Fruit fly (Drosophila melanogaster) whole organism, embryonic: Measurements from ENCODE around the gene Obp99c.

Experiments
- CG10209 ChIP-seq: fragments of 200-800 bp; sonication (Bioruptor generic); optimal IDR thresholded peaks from 3 replicates; lab custom pipeline; 2017; ENCODE audit warnings: missing biosample characterization, mild to moderate bottlenecking, missing genetic modification characterization, missing genetic modification reagents
- CG1024 ChIP-seq: fragments of 200-800 bp; sonication (Bioruptor generic); IDR thresholded peaks from 2 replicates; pipeline ENCODE4 v1.3.6; 2022; ENCODE audit warnings: missing biosample characterization, missing genetic modification characterization
- CG10366 ChIP-seq: fragments of 200-800 bp; sonication (Bioruptor generic); IDR thresholded peaks from 2 replicates; pipeline ENCODE4 v1.3.6; 2022; ENCODE audit warnings: missing biosample characterization, missing genetic modification characterization
- CG10462 ChIP-seq: fragments of 200-800 bp; sonication (Bioruptor generic); optimal IDR thresholded peaks from 2 replicates; lab custom pipeline; 2016; ENCODE audit warnings: missing biosample characterization, missing genetic modification characterization
- CG10543 ChIP-seq: fragments of 200-800 bp; sonication (Bioruptor generic); optimal IDR thresholded peaks from 3 replicates; lab custom pipeline; 2017; ENCODE audit warnings: missing biosample characterization, mild to moderate bottlenecking, missing genetic modification characterization, moderate library complexity
- CG12104 ChIP-seq: fragments of 200-800 bp; sonication (Bioruptor generic); optimal IDR thresholded peaks from 3 replicates; lab custom pipeline; 2016; ENCODE audit warnings: missing biosample characterization, missing genetic modification characterization
- CG12942 ChIP-seq: fragments of 200-800 bp; sonication (Bioruptor generic); optimal IDR thresholded peaks from 3 replicates; lab custom pipeline; 2016; ENCODE audit warnings: missing biosample characterization, missing genetic modification characterization
- CG13894 ChIP-seq: fragments of 200-800 bp; sonication (Bioruptor generic); optimal IDR thresholded peaks from 3 replicates; lab custom pipeline; 2018; ENCODE audit warnings: missing biosample characterization, mild to moderate bottlenecking, missing genetic modification characterization, moderate library complexity
- CG15696 ChIP-seq: fragments of 200-800 bp; sonication (Bioruptor generic); optimal IDR thresholded peaks from 2 replicates; lab custom pipeline; 2019; ENCODE audit warnings: missing biosample characterization, mild to moderate bottlenecking, missing genetic modification characterization, moderate library complexity
- CG17912 ChIP-seq: fragments of 200-800 bp; sonication (Bioruptor generic); optimal IDR thresholded peaks from 2 replicates; lab custom pipeline; 2018; ENCODE audit warnings: missing biosample characterization, mild to moderate bottlenecking, missing genetic modification characterization
- CG1832 ChIP-seq: fragments of 200-800 bp; sonication (Bioruptor generic); optimal IDR thresholded peaks from 2 replicates; lab custom pipeline; 2017; ENCODE audit warnings: missing biosample characterization, mild to moderate bottlenecking, missing genetic modification characterization, inconsistent platforms
- CG2202 ChIP-seq: fragments of 200-800 bp; sonication (Bioruptor generic); optimal IDR thresholded peaks from 2 replicates; lab custom pipeline; 2018; ENCODE audit warnings: missing biosample characterization, mild to moderate bottlenecking, missing genetic modification characterization
- CG33213 ChIP-seq: fragments of 200-800 bp; sonication (Bioruptor generic); optimal IDR thresholded peaks from 3 replicates; lab custom pipeline; 2016; ENCODE audit warnings: missing biosample characterization, missing genetic modification characterization
- CG4282 ChIP-seq: fragments of 200-800 bp; sonication (Bioruptor generic); optimal IDR thresholded peaks from 2 replicates; lab custom pipeline; 2016; ENCODE audit warnings: missing biosample characterization, missing genetic modification characterization
- CG4424 ChIP-seq: fragments of 200-800 bp; sonication (Bioruptor generic); optimal IDR thresholded peaks from 3 replicates; lab custom pipeline; 2016; ENCODE audit warnings: missing biosample characterization, missing genetic modification characterization
- CG4617 ChIP-seq: fragments of 200-800 bp; sonication (Bioruptor generic); optimal IDR thresholded peaks from 3 replicates; lab custom pipeline; 2016; ENCODE audit warnings: missing biosample characterization, missing genetic modification characterization, borderline replicate concordance
- CG5180 ChIP-seq: fragments of 200-800 bp; sonication (Bioruptor generic); optimal IDR thresholded peaks from 3 replicates; lab custom pipeline; 2017; ENCODE audit warnings: missing biosample characterization, missing genetic modification characterization, mild to moderate bottlenecking, moderate library complexity, missing genetic modification reagents
- CG7745 ChIP-seq: fragments of 200-800 bp; sonication (Bioruptor generic); optimal IDR thresholded peaks from 2 replicates; lab custom pipeline; 2018; ENCODE audit warnings: missing biosample characterization, mild to moderate bottlenecking, missing genetic modification characterization, moderate library complexity
- CG8290 ChIP-seq, 3 experiments: fragments of 200-800 bp; sonication (Bioruptor generic); optimal IDR thresholded peaks; 2 replicates each; lab custom pipeline; 2016 to 2019; ENCODE audit warnings: missing biosample characterization in 3 of 3, missing genetic modification characterization in 3 of 3, mild to moderate bottlenecking in 2 of 3, moderate library complexity in 1 of 3
- CG8478 ChIP-seq: fragments of >200 bp; optimal IDR thresholded peaks from 2 replicates; lab custom pipeline; 2018
- CTCF ChIP-seq: fragments of 200-800 bp; sonication (Bioruptor generic); optimal IDR thresholded peaks from 2 replicates; lab custom pipeline; 2017; ENCODE audit warnings: missing biosample characterization, mild to moderate bottlenecking, missing genetic modification characterization, moderate library complexity
- D ChIP-seq, 2 experiments: fragments of 200-800 bp in 1 of 2; fragments of >200 bp in 1 of 2; sonication (Bioruptor generic) in 1 of 2; optimal IDR thresholded peaks; 2 replicates in 1 of 2; 3 replicates in 1 of 2; lab custom pipeline; 2017; ENCODE audit warnings: mild to moderate bottlenecking in 1 of 2, missing biosample characterization in 1 of 2, missing genetic modification characterization in 1 of 2, missing genetic modification reagents in 1 of 2
- E2f1 ChIP-seq: fragments of 200-800 bp; sonication (Bioruptor generic); IDR thresholded peaks from 2 replicates; pipeline ENCODE4 v1.3.6; 2022; ENCODE audit warnings: missing biosample characterization, missing genetic modification characterization
- Gug ChIP-seq: fragments of 200-800 bp; sonication (Bioruptor generic); IDR thresholded peaks from 4 replicates; pipeline ENCODE4 v1.3.6; 2022; ENCODE audit warnings: missing biosample characterization, missing genetic modification characterization
- H15 ChIP-seq: fragments of 200-800 bp; sonication (Bioruptor generic); IDR thresholded peaks from 3 replicates; pipeline ENCODE4 v1.3.6; 2022; ENCODE audit warnings: missing biosample characterization, missing genetic modification characterization
- HLHmδ ChIP-seq: fragments of 200-800 bp; sonication (Bioruptor generic); optimal IDR thresholded peaks from 2 replicates; lab custom pipeline; 2018; ENCODE audit warnings: missing biosample characterization, mild to moderate bottlenecking, missing genetic modification characterization, moderate library complexity
- Hey ChIP-seq: fragments of 200-800 bp; sonication (Bioruptor generic); optimal IDR thresholded peaks from 3 replicates; lab custom pipeline; 2018; ENCODE audit warnings: missing biosample characterization, mild to moderate bottlenecking, missing genetic modification characterization
- Jarid2 ChIP-seq: fragments of 200-800 bp; sonication (Bioruptor generic); optimal IDR thresholded peaks from 3 replicates; lab custom pipeline; 2017; ENCODE audit warnings: mild to moderate bottlenecking, missing biosample characterization, missing genetic modification reagents, missing genetic modification characterization
- Mad ChIP-seq: fragments of 200-800 bp; sonication (Bioruptor generic); optimal IDR thresholded peaks from 2 replicates; lab custom pipeline; 2016; ENCODE audit warnings: missing biosample characterization, missing genetic modification characterization
- Meics ChIP-seq: fragments of 200-800 bp; sonication (Bioruptor generic); optimal IDR thresholded peaks from 2 replicates; lab custom pipeline; 2017; ENCODE audit warnings: missing biosample characterization, mild to moderate bottlenecking, missing genetic modification characterization
- Mes4 ChIP-seq: fragments of 200-800 bp; sonication (Bioruptor generic); optimal IDR thresholded peaks from 2 replicates; lab custom pipeline; 2016; ENCODE audit warnings: missing biosample characterization, missing genetic modification characterization
- Nf-YA ChIP-seq: fragments of 200-800 bp; sonication (Bioruptor generic); IDR thresholded peaks from 2 replicates; pipeline ENCODE4 v1.3.6; 2022; ENCODE audit warnings: missing biosample characterization, missing genetic modification characterization
- Trl ChIP-seq, 3 experiments: fragments of >200 bp in 2 of 3; fragments of 200-800 bp in 1 of 3; sonication (Bioruptor generic) in 1 of 3; optimal IDR thresholded peaks; 2 replicates in 1 of 3; 3 replicates in 2 of 3; lab custom pipeline; 2016 to 2017; ENCODE audit warnings: missing biosample characterization in 1 of 3, missing genetic modification characterization in 1 of 3
- ac ChIP-seq: fragments of 200-800 bp; sonication (Bioruptor generic); optimal IDR thresholded peaks from 3 replicates; lab custom pipeline; 2017; ENCODE audit warnings: missing biosample characterization, mild to moderate bottlenecking, missing genetic modification characterization
- bcd ChIP-seq: fragments of 200-800 bp; sonication (Bioruptor generic); optimal IDR thresholded peaks from 2 replicates; lab custom pipeline; 2017; ENCODE audit warnings: missing biosample characterization, mild to moderate bottlenecking, missing genetic modification characterization
- cato ChIP-seq: fragments of 200-800 bp; sonication (Bioruptor generic); optimal IDR thresholded peaks from 2 replicates; lab custom pipeline; 2016; ENCODE audit warnings: missing biosample characterization, missing genetic modification characterization, borderline replicate concordance
- chn ChIP-seq: fragments of 200-800 bp; sonication (Bioruptor generic); optimal IDR thresholded peaks from 2 replicates; lab custom pipeline; 2016; ENCODE audit warnings: missing biosample characterization, missing genetic modification characterization
- croc ChIP-seq: fragments of 200-800 bp; sonication (Bioruptor generic); conservative IDR thresholded peaks from 3 replicates; pipeline ENCODE4 v1.3.6; 2022; ENCODE audit warnings: missing biosample characterization, missing genetic modification characterization
- disco-r ChIP-seq: fragments of 200-800 bp; sonication (Bioruptor generic); optimal IDR thresholded peaks from 2 replicates; lab custom pipeline; 2016; ENCODE audit warnings: missing biosample characterization, missing genetic modification characterization
- esg ChIP-seq: fragments of 200-800 bp; sonication (Bioruptor generic); conservative IDR thresholded peaks from 2 replicates; pipeline ENCODE4 v1.3.6; 2022; ENCODE audit warnings: missing biosample characterization, missing genetic modification characterization
- fd3F ChIP-seq: fragments of 200-800 bp; sonication (Bioruptor generic); optimal IDR thresholded peaks from 2 replicates; lab custom pipeline; 2018; ENCODE audit warnings: missing biosample characterization, mild to moderate bottlenecking, missing genetic modification characterization, moderate library complexity
- ham ChIP-seq: fragments of 200-800 bp; sonication (Bioruptor generic); IDR thresholded peaks from 2 replicates; pipeline ENCODE4 v1.3.6; 2022; ENCODE audit warnings: missing biosample characterization, missing genetic modification characterization
- kay ChIP-seq: fragments of 200-800 bp; sonication (Bioruptor generic); optimal IDR thresholded peaks from 2 replicates; lab custom pipeline; 2016; ENCODE audit warnings: missing biosample characterization, missing genetic modification characterization
- lov ChIP-seq, 2 experiments: fragments of 200-800 bp in 1 of 2; fragments of >200 bp in 1 of 2; sonication (Bioruptor generic) in 1 of 2; IDR thresholded peaks in 1 of 2; optimal IDR thresholded peaks in 1 of 2; 2 replicates in 1 of 2; 3 replicates in 1 of 2; pipeline versions ENCODE4 v1.3.6 to Lab custom; 2017 to 2022; ENCODE audit warnings: missing biosample characterization in 1 of 2, missing genetic modification characterization in 1 of 2
- maf-S ChIP-seq: fragments of 200-800 bp; sonication (Bioruptor generic); optimal IDR thresholded peaks from 2 replicates; lab custom pipeline; 2016; ENCODE audit warnings: missing biosample characterization, missing genetic modification characterization
- oc ChIP-seq: fragments of 200-800 bp; sonication (Bioruptor generic); optimal IDR thresholded peaks from 2 replicates; lab custom pipeline; 2018; ENCODE audit warnings: missing biosample characterization, mild to moderate bottlenecking, missing genetic modification characterization, moderate library complexity
- toy ChIP-seq: fragments of 200-800 bp; sonication (Bioruptor generic); IDR thresholded peaks from 2 replicates; pipeline ENCODE4 v1.3.6; 2022; ENCODE audit warnings: missing biosample characterization, missing genetic modification characterization
- vnd ChIP-seq: fragments of 200-800 bp; sonication (Bioruptor generic); IDR thresholded peaks from 3 replicates; pipeline ENCODE4 v1.3.6; 2022; ENCODE audit warnings: missing biosample characterization, missing genetic modification characterization; ENCODE audit not compliant: partially characterized antibody
- wor ChIP-seq: fragments of 200-800 bp; sonication (Bioruptor generic); IDR thresholded peaks from 2 replicates; pipeline ENCODE4 v1.3.6; 2022; ENCODE audit warnings: missing biosample characterization, missing genetic modification characterization

Obp99c gene

dm6 chr3R:29675333-29675732 is 13.8 kb downstream of the Obp99c start, which contains the start of the genes Bub3 and Cap-D2 (continued):
- TF ChIP-seq CG1024 (GFP tag; lab: Robert Waterston, UW): peak; percentile 67; the same call in 1 of the 2 replicates
- TF ChIP-seq CG15696 (tag; lab: Kevin White, UChicago): peak; percentile 69
- TF ChIP-seq CG12104 (GFP tag; lab: Kevin White, UChicago): peak; percentile 6
- no peak for TF ChIP-seq Hey (tag; lab: Kevin White, UChicago)
- TF ChIP-seq CG10462 (GFP tag; lab: Kevin White, UChicago): peak; percentile 35
- TF ChIP-seq Gug: peak; percentile 63; the same call in 3 of the 4 replicates
- TF ChIP-seq CG13894 (tag; lab: Kevin White, UChicago): no peak
- TF ChIP-seq disco-r (GFP tag; lab: Kevin White, UChicago): no peak
- TF ChIP-seq vnd (GFP tag; lab: Robert Waterston, UW): peak; percentile 82
- TF ChIP-seq Nf-YA (GFP tag; lab: Robert Waterston, UW): no peak
- peak; percentile 44 for TF ChIP-seq E2f1 (GFP tag; lab: Robert Waterston, UW)
- TF ChIP-seq CG4282: no peak
- TF ChIP-seq Trl (optimal IDR thresholded peaks at IDR 0.05; lab: Kevin White, UChicago): no peak
- TF ChIP-seq Trl (GFP tag; optimal IDR thresholded peaks at IDR 0.05; lab: Kevin White, UChicago): peak; percentile 81
- peak; percentile 71 for TF ChIP-seq CG4617 (GFP tag; lab: Kevin White, UChicago)
- TF ChIP-seq fd3F (GFP tag; lab: Kevin White, UChicago): no peak
- TF ChIP-seq CG10366: peak; percentile 66
- TF ChIP-seq bcd (GFP tag; lab: Kevin White, UChicago): peak; percentile 67
- TF ChIP-seq ac (GFP tag; lab: Kevin White, UChicago): no peak
- TF ChIP-seq lov (optimal IDR thresholded peaks at IDR 0.05; lab: Kevin White, UChicago): no peak
- TF ChIP-seq lov (GFP tag; IDR thresholded peaks at IDR 0.05; lab: Robert Waterston, UW): 0 out of 3 replicates have a peak, but pooled peaks have one; percentile 43
- no peak for TF ChIP-seq CTCF (GFP tag; lab: Kevin White, UChicago)
- peak; percentile 88 for TF ChIP-seq CG8290 (GFP tag; optimal IDR thresholded peaks at IDR 0.05; lab: Kevin White, UChicago)
- TF ChIP-seq CG8290 (tag; optimal IDR thresholded peaks at IDR 0.05; lab: Kevin White, UChicago): peak in 1 of 2 experiments; percentile 27
- no peak for TF ChIP-seq CG10543
- TF ChIP-seq oc: peak; percentile 12
- peak; percentile 57 for TF ChIP-seq CG12942
- TF ChIP-seq Jarid2 (GFP tag; lab: Kevin White, UChicago): no peak
- TF ChIP-seq wor (GFP tag; lab: Robert Waterston, UW): peak; percentile 64
- TF ChIP-seq CG7745 (tag; lab: Kevin White, UChicago): no peak
- no peak for TF ChIP-seq croc (GFP tag; lab: Robert Waterston, UW)
- TF ChIP-seq Mes4 (GFP tag; lab: Kevin White, UChicago): peak; percentile 38
- no peak for TF ChIP-seq CG5180 (GFP tag; lab: Kevin White, UChicago)
- TF ChIP-seq chn (GFP tag; lab: Kevin White, UChicago): peak; percentile 84
- peak; percentile 61 for TF ChIP-seq Mad (GFP tag; lab: Kevin White, UChicago)
- TF ChIP-seq toy (GFP tag; lab: Robert Waterston, UW): no peak
- peak; percentile 20 for TF ChIP-seq CG2202 (tag; lab: Kevin White, UChicago)
- peak; percentile 60 for TF ChIP-seq maf-S (GFP tag; lab: Kevin White, UChicago)
- TF ChIP-seq CG1832 (GFP tag; lab: Kevin White, UChicago): no peak
- no peak for TF ChIP-seq CG17912 (GFP tag; lab: Kevin White, UChicago)
- no peak for TF ChIP-seq H15 (GFP tag; lab: Robert Waterston, UW)
- peak; percentile 65 for TF ChIP-seq Meics (GFP tag; lab: Kevin White, UChicago)
- peak; percentile 71 for TF ChIP-seq CG33213
- TF ChIP-seq CG8478: no peak
- TF ChIP-seq cato (GFP tag; lab: Kevin White, UChicago): peak; percentile 56
- TF ChIP-seq ham (GFP tag; lab: Robert Waterston, UW): no peak
- TF ChIP-seq esg: peak; percentile 70
- no peak for TF ChIP-seq kay (GFP tag; lab: Kevin White, UChicago)
- TF ChIP-seq D (optimal IDR thresholded peaks at IDR 0.05; lab: Kevin White, UChicago): no peak
- peak; percentile 51 for TF ChIP-seq D (GFP tag; optimal IDR thresholded peaks at IDR 0.05; lab: Kevin White, UChicago)
- TF ChIP-seq CG10209 (GFP tag; lab: Kevin White, UChicago): peak; percentile 43
- TF ChIP-seq CG4424: peak; percentile 80
- TF ChIP-seq HLHmδ (GFP tag; lab: Kevin White, UChicago): no peak
